Fruit fly (Drosophila melanogaster): Measurements from ENCODE around the gene CG16815.

The CG16815 gene

dm6 chr2L:13260740-13261139 lies 31.1 kb downstream of the CG16815 start, which contains the start of gene CG44085:
Gene CG44085, plus strand, starts transcription at chr2L:13261008.
- TF ChIP-seq noc (tag; optimal IDR thresholded peaks at IDR 0.05): no peak

- no peak for TF ChIP-seq noc (tag; optimal IDR thresholded peaks at IDR 0.05)
These were observed 36.1 kb downstream of the CG16815 start, which contains the start of gene CG31848 for dm6 chr2L:13265776-13266175. Gene CG31848, minus strand, starts transcription at chr2L:13265876.

dm6 chr2L:13266627-13267026 lies 37.0 kb downstream of the CG16815 start:
- no peak for TF ChIP-seq noc (tag; optimal IDR thresholded peaks at IDR 0.05)

dm6 chr2L:13268040-13268652 lies 38.5 kb downstream of the CG16815 start:
- no peak for TF ChIP-seq noc (tag; optimal IDR thresholded peaks at IDR 0.05)

- no peak for TF ChIP-seq noc (tag; optimal IDR thresholded peaks at IDR 0.05)
These were observed 42.9 kb downstream of the CG16815 start for dm6 chr2L:13272541-13272940.
